Fruit fly (Drosophila melanogaster) Kc167 (cell line): Measurements from ENCODE around the gene rux.

Experiments
- psq ChIP-seq: fragments of >200 bp; optimal IDR thresholded peaks from 2 replicates; lab custom pipeline; 2017; ENCODE audit warnings: missing external identifiers
- ttk ChIP-seq: sonication (Bioruptor generic); optimal IDR thresholded peaks from 2 replicates; lab custom pipeline; 2017; ENCODE audit warnings: missing external identifiers

DNA sequence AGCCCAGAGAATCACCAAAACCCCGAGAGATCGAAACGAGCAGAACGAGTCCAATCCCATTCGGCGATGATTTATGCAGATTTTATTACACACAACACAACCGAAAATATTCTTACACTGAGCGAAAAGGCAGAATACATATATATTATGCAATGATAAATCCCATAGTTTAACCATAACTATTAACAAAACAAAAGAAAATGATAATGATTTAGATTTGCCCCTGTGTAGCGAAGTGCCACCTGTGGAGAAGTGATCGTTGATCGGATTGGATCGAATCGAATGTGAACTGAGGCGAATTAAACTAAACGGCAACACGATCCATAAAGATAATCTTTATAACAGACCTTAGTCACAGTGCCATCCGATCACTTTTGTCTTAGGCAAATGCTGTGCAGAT is 8.6 kb downstream of the rux start:
- no peak for TF ChIP-seq ttk (lab: Kevin White, UChicago)
- no peak for TF ChIP-seq psq (lab: Kevin White, UChicago)
